Fruit fly (Drosophila melanogaster): ENCODE data around the gene Cnot4.

Cnot4 gene

DNA sequence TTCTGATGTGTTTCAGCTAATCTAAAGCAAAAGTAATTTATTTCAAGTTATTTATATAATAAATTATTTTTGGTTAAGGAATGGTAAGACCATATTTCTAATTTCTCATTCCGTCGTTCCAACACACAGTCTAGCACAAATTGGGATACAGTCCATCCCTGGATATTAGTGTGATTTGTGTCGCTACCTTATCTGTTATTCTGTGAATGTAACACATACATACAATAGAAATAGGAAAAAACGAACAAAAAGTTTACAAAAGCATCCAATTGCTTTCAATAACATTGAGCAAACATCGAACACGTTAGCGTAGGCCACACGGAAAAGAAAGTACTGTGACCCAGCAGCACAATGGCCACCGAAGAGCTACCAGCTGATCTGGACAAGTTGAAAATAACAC, 30.0 kb upstream of the Cnot4 start, which contains the start of gene CG5056 (continued):
- no peak for TF ChIP-seq net (GFP tag; optimal IDR thresholded peaks at IDR 0.05)
- no peak; the same call in 2 of the 3 replicates for TF ChIP-seq CG6163 (GFP tag; IDR thresholded peaks at IDR 0.05)
- TF ChIP-seq Hr38 (GFP tag; optimal IDR thresholded peaks at IDR 0.05), result no peak
- no peak for TF ChIP-seq CG11762 (GFP tag; optimal IDR thresholded peaks at IDR 0.05; ENCODE audit: insufficient read depth)
- no peak for TF ChIP-seq CG11294 (GFP tag; IDR thresholded peaks at IDR 0.05)
- no peak for TF ChIP-seq CG7368 (GFP tag; optimal IDR thresholded peaks at IDR 0.05)
- no peak for TF ChIP-seq pdm3 (GFP tag; optimal IDR thresholded peaks at IDR 0.05)
- no peak for TF ChIP-seq fd59A (GFP tag; optimal IDR thresholded peaks at IDR 0.05)
- TF ChIP-seq topi (GFP tag; optimal IDR thresholded peaks at IDR 0.05), result no peak
- no peak for TF ChIP-seq achi (GFP tag; optimal IDR thresholded peaks at IDR 0.05)
- TF ChIP-seq acj6 (GFP tag; optimal IDR thresholded peaks at IDR 0.05), result no peak
- no peak for TF ChIP-seq Hr4 (GFP tag; optimal IDR thresholded peaks at IDR 0.05)
- no peak for TF ChIP-seq Sox14 (GFP tag; optimal IDR thresholded peaks at IDR 0.05)
- TF ChIP-seq CG6808 (GFP tag; optimal IDR thresholded peaks at IDR 0.05), result no peak
- no peak for TF ChIP-seq Lpt (GFP tag; optimal IDR thresholded peaks at IDR 0.05)
- TF ChIP-seq CG8632 (GFP tag; optimal IDR thresholded peaks at IDR 0.05), result no peak
- peak; percentile 1 for TF ChIP-seq cyc (GFP tag; optimal IDR thresholded peaks at IDR 0.05)
- TF ChIP-seq dsx (GFP tag; optimal IDR thresholded peaks at IDR 0.05; ENCODE audit: poor library complexity, severe bottlenecking), result no peak

DNA sequence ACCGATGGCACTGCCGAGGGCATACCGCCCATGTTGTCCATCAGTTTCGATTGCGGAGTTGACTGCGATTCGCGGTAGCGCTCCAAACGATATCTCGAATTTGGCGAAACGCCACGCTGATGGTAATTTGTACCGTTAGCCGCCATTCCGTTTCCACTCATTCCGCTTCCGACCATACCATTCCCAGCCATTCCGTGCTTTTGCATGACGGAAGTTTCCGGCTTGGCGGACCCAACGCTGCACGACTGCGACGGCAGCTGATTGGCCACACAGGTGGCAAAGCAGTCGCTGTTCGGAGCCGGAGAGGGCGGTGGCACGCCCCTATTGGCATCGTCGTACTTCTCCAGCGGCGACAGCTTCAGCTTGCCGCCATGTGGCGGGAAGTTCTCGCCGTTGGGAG, 24.2 kb upstream of the Cnot4 start:
- TF ChIP-seq Eip78C (GFP tag) (peak; percentile 8), CG6808 (GFP tag; optimal IDR thresholded peaks at IDR 0.05) (no peak)

DNA sequence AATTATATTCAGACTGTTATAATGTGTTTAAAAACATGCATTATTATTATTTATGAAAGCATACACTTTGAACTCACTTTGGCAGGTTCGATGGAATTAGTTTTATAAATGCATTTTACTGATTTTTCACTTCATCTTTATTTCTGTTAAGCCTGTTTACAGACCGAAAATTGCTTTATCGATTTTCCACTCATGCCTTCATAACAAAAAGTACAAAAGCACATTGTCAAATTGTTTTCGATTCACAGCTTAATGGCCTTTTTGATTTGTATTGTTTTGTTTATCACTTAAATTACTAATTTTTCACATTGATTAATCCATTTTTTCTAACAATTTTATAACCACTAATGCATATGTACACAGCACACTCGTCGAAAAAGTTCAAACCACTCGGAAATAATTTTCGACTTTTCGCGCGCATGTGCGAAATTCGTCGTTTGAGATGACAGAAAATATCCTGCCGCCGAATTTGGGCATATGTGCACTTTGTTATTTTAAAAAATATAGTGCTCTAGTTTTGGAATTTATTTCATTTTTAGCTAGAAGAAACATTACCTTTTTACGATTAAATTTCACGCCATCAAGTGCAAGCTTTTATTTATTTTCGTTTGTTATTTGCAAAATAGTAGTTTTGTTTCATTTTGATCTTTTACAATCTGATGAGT, 22.8 kb upstream of the Cnot4 start, which contains the start of gene rho-5:
Gene rho-5, minus strand, starts transcription at position 296 of the 665 bp plus-strand sequence.
- TF ChIP-seq Sox14 (GFP tag; optimal IDR thresholded peaks at IDR 0.05) (no peak), Sox102F (GFP tag; optimal IDR thresholded peaks at IDR 0.05) (no peak), Met (GFP tag; optimal IDR thresholded peaks at IDR 0.05) (no peak), Hr4 (GFP tag; optimal IDR thresholded peaks at IDR 0.05) (peak; percentile 9), CG8119 (GFP tag; IDR thresholded peaks at IDR 0.05) (no peak)

DNA sequence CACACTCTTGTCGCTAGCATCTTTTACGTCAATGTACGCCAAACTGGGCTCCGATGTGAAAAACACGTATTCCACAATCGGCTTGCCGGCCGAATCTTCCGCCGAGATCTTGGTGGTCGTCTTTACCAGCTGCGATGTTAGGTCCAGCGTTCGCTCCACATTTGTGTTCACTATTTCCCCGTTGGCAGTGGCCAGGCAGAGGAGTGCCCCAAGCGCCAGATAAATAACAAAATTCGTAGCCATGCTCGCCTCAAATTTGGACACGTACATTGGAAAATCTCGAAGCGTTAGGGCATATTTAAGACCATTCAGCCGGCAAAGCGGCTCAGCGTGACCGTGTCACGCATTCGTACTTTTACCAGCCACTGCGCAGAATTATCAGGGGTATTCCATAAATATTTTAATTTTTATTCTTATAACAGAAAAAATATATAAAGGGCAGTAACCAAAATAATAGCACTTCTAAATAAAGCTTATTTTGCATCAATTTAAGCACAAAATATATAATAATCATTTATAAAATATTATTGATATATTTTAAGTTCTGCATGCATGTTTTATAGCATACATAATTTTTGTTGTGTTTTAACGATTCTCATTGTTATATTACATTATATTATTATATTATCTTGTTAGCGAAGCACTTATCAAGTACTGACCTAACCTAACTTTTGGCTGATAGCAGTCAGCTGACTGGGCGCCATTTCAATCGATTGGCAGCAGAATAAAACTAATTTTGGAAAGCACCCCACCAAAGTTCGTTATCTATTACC, 20.9 kb upstream of the Cnot4 start, which contains the start of the genes CG33303 and dpr19:
Gene CG33303, minus strand, starts transcription at position 294 of the 773 bp plus-strand sequence.
Gene dpr19, plus strand, starts transcription at position 705 of the 773 bp plus-strand sequence.
- peak; percentile 51 for TF ChIP-seq CG34406 (GFP tag; optimal IDR thresholded peaks at IDR 0.05)
- TF ChIP-seq CG8119 (GFP tag; IDR thresholded peaks at IDR 0.05), result peak; percentile 67; the same call in 2 of the 3 replicates
- TF ChIP-seq CG15336 (GFP tag; IDR thresholded peaks at IDR 0.05), result peak; percentile 79
- peak; percentile 8 for TF ChIP-seq achi (GFP tag; optimal IDR thresholded peaks at IDR 0.05)
- TF ChIP-seq CG6808 (GFP tag; optimal IDR thresholded peaks at IDR 0.05), result peak; percentile 24
- peak; percentile 65 for TF ChIP-seq CG3032 (tag; optimal IDR thresholded peaks at IDR 0.05)
- peak; percentile 43 for TF ChIP-seq CG6854 (GFP tag; optimal IDR thresholded peaks at IDR 0.05)
- peak; percentile 7 for TF ChIP-seq CG10669 (GFP tag; optimal IDR thresholded peaks at IDR 0.05)
- TF ChIP-seq CG6792 (GFP tag; optimal IDR thresholded peaks at IDR 0.05), result peak; percentile 37
- no peak for TF ChIP-seq CG1621 (tag; optimal IDR thresholded peaks at IDR 0.05)
- TF ChIP-seq esn (GFP tag; optimal IDR thresholded peaks at IDR 0.05), result peak; percentile 49
- TF ChIP-seq vri (GFP tag; optimal IDR thresholded peaks at IDR 0.05), result no peak
- no peak for TF ChIP-seq CG11902 (GFP tag; optimal IDR thresholded peaks at IDR 0.05)
- TF ChIP-seq dsx (GFP tag; optimal IDR thresholded peaks at IDR 0.05; ENCODE audit: poor library complexity, severe bottlenecking), result peak; percentile 36
- no peak; the same call in 2 of the 3 replicates for TF ChIP-seq CG6163 (GFP tag; IDR thresholded peaks at IDR 0.05)
- peak; percentile 70 for TF ChIP-seq Eip78C (GFP tag)
- TF ChIP-seq Gug (GFP tag; IDR thresholded peaks at IDR 0.05), result peak; percentile 22; the same call in 1 of the 2 replicates
- TF ChIP-seq topi (GFP tag; optimal IDR thresholded peaks at IDR 0.05), result no peak
- peak; percentile 60 for TF ChIP-seq Ets96B (tag; optimal IDR thresholded peaks at IDR 0.05)
- peak; percentile 46 for TF ChIP-seq CG10631 (GFP tag; optimal IDR thresholded peaks at IDR 0.05)

All from whole organism, prepupa.